Worm (Caenorhabditis elegans): Measurements from ENCODE around the gene T05A7.3.

Gene T05A7.3

DNA sequence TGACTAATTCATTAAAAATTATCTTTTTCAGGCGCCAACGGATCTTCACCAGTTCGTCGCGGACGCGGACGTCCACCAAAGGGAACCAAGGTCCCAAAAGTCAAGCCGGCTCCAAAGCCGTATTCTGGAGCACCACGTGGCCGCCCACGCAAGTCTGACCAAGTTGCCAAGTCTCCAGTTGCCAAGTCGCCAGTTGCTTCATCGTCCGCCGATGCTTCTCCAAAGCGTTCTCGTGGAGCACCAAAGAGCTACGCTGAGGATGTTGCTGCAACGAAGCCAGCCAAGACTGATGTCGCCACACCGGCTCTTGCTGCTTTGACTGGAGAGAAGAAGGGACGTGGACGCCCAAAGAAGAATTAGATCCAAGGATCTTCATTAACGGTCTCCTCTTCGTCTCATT, 2.3 kb upstream of the T05A7.3 start:
- no peak for TF ChIP-seq dmd-4 (tag; optimal IDR thresholded peaks at IDR 0.05)
- TF ChIP-seq unc-62 (GFP tag; optimal IDR thresholded peaks at IDR 0.05): no peak
- TF ChIP-seq nhr-12 (tag; optimal IDR thresholded peaks at IDR 0.05): no peak
- no peak for TF ChIP-seq F13H6.1 (tag; optimal IDR thresholded peaks at IDR 0.05)
- no peak for TF ChIP-seq nhr-129 (tag; optimal IDR thresholded peaks at IDR 0.05)
- TF ChIP-seq nhr-21 (tag; optimal IDR thresholded peaks at IDR 0.05): no peak
- no peak for TF ChIP-seq fos-1 (tag; optimal IDR thresholded peaks at IDR 0.05)
- no peak for TF ChIP-seq nhr-11 (tag; optimal IDR thresholded peaks at IDR 0.05)
- TF ChIP-seq nhr-237 (tag; optimal IDR thresholded peaks at IDR 0.05): no peak
- TF ChIP-seq crh-2 (tag; optimal IDR thresholded peaks at IDR 0.05): no peak

DNA sequence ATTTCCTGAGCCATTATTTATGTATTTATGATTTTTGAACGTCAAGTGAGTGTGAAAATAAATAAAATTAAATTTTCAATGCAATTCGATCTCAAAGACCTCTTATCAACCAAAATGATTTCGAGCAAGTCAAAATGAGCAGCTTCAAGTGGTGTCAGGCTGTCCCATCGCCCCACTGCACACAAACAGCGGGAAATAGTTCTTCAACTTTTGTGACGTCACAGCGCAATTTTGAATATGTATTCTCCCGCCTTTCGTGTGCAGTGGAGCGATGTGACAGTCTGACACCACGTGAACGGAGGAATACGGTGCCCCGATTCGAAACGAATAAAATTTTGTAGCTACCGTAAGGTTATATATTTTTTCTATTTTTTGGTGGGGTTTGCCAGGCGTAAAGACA, 1.9 kb upstream of the T05A7.3 start:
- TF ChIP-seq ztf-1 (GFP tag; conservative IDR thresholded peaks at IDR 0.05) (no peak), unc-55 (GFP tag; optimal IDR thresholded peaks at IDR 0.05) (no peak), R02D3.7 (tag; optimal IDR thresholded peaks at IDR 0.05) (no peak), nhr-12 (tag; optimal IDR thresholded peaks at IDR 0.05) (no peak), mbf-1 (tag; optimal IDR thresholded peaks at IDR 0.05) (no peak), snpc-4 (tag; optimal IDR thresholded peaks at IDR 0.05) (no peak), dmd-4 (tag; optimal IDR thresholded peaks at IDR 0.05) (no peak), lin-11 (tag; optimal IDR thresholded peaks at IDR 0.05) (no peak), nhr-25 (tag; optimal IDR thresholded peaks at IDR 0.05) (no peak), ztf-11 (tag; optimal IDR thresholded peaks at IDR 0.05) (no peak), ceh-16 (tag; optimal IDR thresholded peaks at IDR 0.05) (no peak), blmp-1 (tag; optimal IDR thresholded peaks at IDR 0.05; ENCODE audit: insufficient read depth) (no peak), F13H6.1 (tag; optimal IDR thresholded peaks at IDR 0.05) (no peak), nhr-23 (tag; optimal IDR thresholded peaks at IDR 0.05) (no peak), gmeb-1 (tag; optimal IDR thresholded peaks at IDR 0.05) (no peak), egl-27 (tag; optimal IDR thresholded peaks at IDR 0.05) (no peak), nhr-11 (tag; optimal IDR thresholded peaks at IDR 0.05) (no peak)

ce11 chrII:4674188-4674587, 1.4 kb upstream of the T05A7.3 start:
- TF ChIP-seq ceh-16 (tag; optimal IDR thresholded peaks at IDR 0.05): no peak
- no peak for TF ChIP-seq lsy-2 (tag; optimal IDR thresholded peaks at IDR 0.05)
- TF ChIP-seq unc-55 (GFP tag; optimal IDR thresholded peaks at IDR 0.05): no peak
- TF ChIP-seq sma-9 (GFP tag; optimal IDR thresholded peaks at IDR 0.05): peak; percentile 77
- no peak for TF ChIP-seq sma-9 (tag; optimal IDR thresholded peaks at IDR 0.05)
- peak; percentile 96 for TF ChIP-seq fos-1 (tag; optimal IDR thresholded peaks at IDR 0.05)

DNA sequence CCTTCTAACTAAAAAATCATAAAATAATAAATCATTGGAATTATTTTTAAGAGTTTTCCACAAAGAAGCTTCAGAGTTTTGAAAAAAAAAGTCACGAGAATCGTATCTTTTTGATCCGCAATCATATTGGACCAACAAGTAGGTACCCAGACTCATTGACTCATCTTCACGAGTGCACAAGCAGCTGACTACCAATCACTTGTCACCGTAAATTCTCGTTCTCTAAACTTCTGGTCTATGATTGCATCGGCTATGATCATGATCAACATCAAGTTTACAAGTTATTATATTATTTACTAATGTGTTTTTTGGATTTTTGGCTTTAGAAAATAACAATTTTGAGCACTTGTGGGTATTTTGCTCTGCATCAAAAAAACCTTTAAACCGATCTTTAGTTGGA, 660 bp downstream of the T05A7.3 start:
- peak; percentile 39 for TF ChIP-seq nhr-129 (tag; optimal IDR thresholded peaks at IDR 0.05)
- no peak for TF ChIP-seq nhr-25 (tag; optimal IDR thresholded peaks at IDR 0.05)

DNA sequence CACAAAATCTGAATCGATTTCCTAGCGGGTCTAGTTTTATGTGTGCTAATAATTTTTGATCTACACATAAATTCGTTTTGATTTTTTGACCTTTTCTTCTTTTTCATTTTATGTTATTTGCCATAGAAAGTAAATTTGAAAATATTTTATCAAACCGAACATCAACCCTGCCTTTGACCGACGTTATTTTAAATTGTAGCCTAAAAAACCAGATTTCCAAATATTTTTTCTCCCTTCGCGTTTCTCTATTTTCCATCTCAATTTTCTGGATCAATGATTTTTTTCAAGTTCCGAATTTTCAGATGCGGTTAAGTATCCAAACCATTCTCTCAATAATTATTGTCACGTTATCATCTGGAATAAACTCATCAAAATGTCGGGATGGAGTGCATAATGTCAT, 2.3 kb downstream of the T05A7.3 start, which contains the start of gene T05A7.1:
TSS of gene T05A7.1 (plus strand) at position 301 of the 400 bp plus-strand sequence.
- TF ChIP-seq sem-4 (tag; optimal IDR thresholded peaks at IDR 0.05): no peak
- TF ChIP-seq elt-1 (tag; optimal IDR thresholded peaks at IDR 0.05): no peak
- TF ChIP-seq ZK546.5 (tag; optimal IDR thresholded peaks at IDR 0.05): no peak

DNA sequence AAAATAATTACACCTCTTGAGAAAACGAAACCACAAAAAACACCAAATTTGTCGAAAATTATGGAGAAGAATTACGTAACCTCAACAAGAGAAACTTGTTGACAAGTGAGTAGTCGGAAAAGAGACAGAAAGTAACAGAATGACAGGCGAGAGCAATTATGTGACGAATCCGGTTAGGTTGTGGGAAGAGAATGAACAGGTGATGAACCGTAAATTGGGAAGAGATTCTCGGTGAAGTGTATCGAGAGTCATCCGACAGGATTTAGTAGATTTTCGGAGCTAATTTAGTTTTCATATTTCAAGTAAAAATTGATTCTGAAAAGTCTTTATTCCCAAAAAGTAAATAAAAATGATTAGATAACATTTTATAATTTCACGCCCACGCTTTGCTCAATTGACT, 5.8 kb downstream of the T05A7.3 start, which contains the start of gene T05A7.7:
TSS of gene T05A7.7 (minus strand) at position 101 of the 400 bp plus-strand sequence.
- TF ChIP-seq zag-1 (tag; optimal IDR thresholded peaks at IDR 0.05) (no peak), F13H6.1 (tag; optimal IDR thresholded peaks at IDR 0.05) (no peak)

- TF ChIP-seq sma-3 (GFP tag; optimal IDR thresholded peaks at IDR 0.05): no peak
- TF ChIP-seq nhr-77 (tag; optimal IDR thresholded peaks at IDR 0.05): no peak
- TF ChIP-seq mab-5 (tag; optimal IDR thresholded peaks at IDR 0.05): no peak
- no peak for TF ChIP-seq Y55F3AM.14 (GFP tag; optimal IDR thresholded peaks at IDR 0.05)
- no peak for TF ChIP-seq peb-1 (tag; optimal IDR thresholded peaks at IDR 0.05)
- no peak for TF ChIP-seq F13H6.1 (tag; optimal IDR thresholded peaks at IDR 0.05)
- no peak for TF ChIP-seq unc-39 (tag; optimal IDR thresholded peaks at IDR 0.05)
- no peak for TF ChIP-seq nhr-12 (tag; optimal IDR thresholded peaks at IDR 0.05)
These were observed 8.1 kb downstream of the T05A7.3 start, which contains the start of gene sre-40 for ce11 chrII:4683693-4684092. TSS of gene sre-40 (minus strand) at chrII:4683793.
